Worm (Caenorhabditis elegans): Measurements from ENCODE around the gene clec-74.

ce11 chrIV:3926117-3926516, 30.7 kb upstream of the clec-74 start, which contains the start of gene clec-68:
- TF ChIP-seq lin-13 (tag; optimal IDR thresholded peaks at IDR 0.05) (no peak), snpc-4 (tag; optimal IDR thresholded peaks at IDR 0.05) (no peak), nhr-237 (tag; optimal IDR thresholded peaks at IDR 0.05) (no peak), drap-1 (GFP tag; optimal IDR thresholded peaks at IDR 0.05) (no peak), unc-39 (tag; optimal IDR thresholded peaks at IDR 0.05) (no peak), pha-4 (tag; optimal IDR thresholded peaks at IDR 0.05) (no peak), lsy-2 (tag; optimal IDR thresholded peaks at IDR 0.05) (no peak), mab-5 (tag; optimal IDR thresholded peaks at IDR 0.05) (no peak), ztf-11 (tag; optimal IDR thresholded peaks at IDR 0.05) (no peak), sem-2 (GFP tag; optimal IDR thresholded peaks at IDR 0.05) (no peak), ceh-83 (GFP tag; optimal IDR thresholded peaks at IDR 0.05) (no peak), tbx-8 (GFP tag; optimal IDR thresholded peaks at IDR 0.05) (no peak), elt-3 (tag; optimal IDR thresholded peaks at IDR 0.05) (no peak), nhr-28 (tag; optimal IDR thresholded peaks at IDR 0.05) (no peak)
